Worm (Caenorhabditis elegans) whole organism, L1 larva: Measurements from ENCODE around the gene F21C10.9.

Experiments used
- C34B4.2 ChIP-seq: sonication (generic microtip); optimal IDR thresholded peaks from 2 replicates; lab custom pipeline; 2017; ENCODE audit warnings: mild to moderate bottlenecking, missing genetic modification characterization, missing compliant biosample characterization
- F16B12.6 ChIP-seq: fragments of 150-350 bp; optimal IDR thresholded peaks from 2 replicates; lab custom pipeline; 2014; ENCODE audit warnings: missing biosample characterization, missing genetic modification characterization
- aha-1 ChIP-seq: fragments of 150-350 bp; optimal IDR thresholded peaks from 2 replicates; lab custom pipeline; 2014; ENCODE audit warnings: missing biosample characterization, missing genetic modification characterization
- ama-1 ChIP-seq: fragments of 150-350 bp; optimal IDR thresholded peaks from 2 replicates; lab custom pipeline; 2014
- blmp-1 ChIP-seq: fragments of 150-350 bp; optimal IDR thresholded peaks from 2 replicates; lab custom pipeline; 2014; ENCODE audit warnings: missing biosample characterization, missing genetic modification characterization
- ces-1 ChIP-seq: fragments of 150-350 bp; optimal IDR thresholded peaks from 2 replicates; lab custom pipeline; 2014; ENCODE audit warnings: missing biosample characterization, missing genetic modification reagents, missing genetic modification characterization
- dpl-1 ChIP-seq, 3 experiments: fragments of 150-350 bp in 2 of 3; sonication (generic microtip) in 1 of 3; optimal IDR thresholded peaks; 2 replicates each; lab custom pipeline; 2014 to 2017; ENCODE audit warnings: missing biosample characterization in 3 of 3, missing genetic modification characterization in 3 of 3, missing genetic modification reagents in 3 of 3
- efl-3 ChIP-seq: fragments of 200-800 bp; sonication (Bioruptor generic); optimal IDR thresholded peaks from 2 replicates; lab custom pipeline; 2018; ENCODE audit warnings: mild to moderate bottlenecking, missing genetic modification characterization, missing compliant biosample characterization
- egl-27 ChIP-seq, 2 experiments: fragments of 150-350 bp in 1 of 2; sonication (generic microtip); optimal IDR thresholded peaks; 3 replicates each; lab custom pipeline; 2017 to 2018; ENCODE audit warnings: missing biosample characterization in 2 of 2, missing genetic modification characterization in 2 of 2, missing genetic modification reagents in 2 of 2
- elt-3 ChIP-seq, 6 experiments: fragments of 150-350 bp in 1 of 6; sonication (generic microtip); optimal IDR thresholded peaks; 2 replicates each; lab custom pipeline; 2017 to 2018; ENCODE audit warnings: missing biosample characterization in 6 of 6, missing genetic modification characterization in 6 of 6, inconsistent platforms in 1 of 6
- ets-5 ChIP-seq: fragments of 200-800 bp; sonication (Bioruptor generic); IDR thresholded peaks from 2 replicates; pipeline ENCODE4 v1.3.6; 2022; ENCODE audit warnings: missing genetic modification characterization, missing compliant biosample characterization
- fkh-10 ChIP-seq: sonication (generic microtip); optimal IDR thresholded peaks from 2 replicates; lab custom pipeline; 2017; ENCODE audit warnings: missing biosample characterization, missing genetic modification reagents, missing genetic modification characterization
- hlh-4 ChIP-seq: sonication (generic microtip); optimal IDR thresholded peaks from 2 replicates; lab custom pipeline; 2016; ENCODE audit warnings: mild to moderate bottlenecking, missing genetic modification characterization, missing compliant biosample characterization
- irx-1 ChIP-seq: sonication (generic microtip); optimal IDR thresholded peaks from 2 replicates; lab custom pipeline; 2016; ENCODE audit warnings: missing genetic modification characterization, missing compliant biosample characterization
- lin-35 ChIP-seq, 2 experiments: fragments of 150-350 bp; optimal IDR thresholded peaks; 2 replicates each; lab custom pipeline; 2014; ENCODE audit warnings: missing biosample characterization in 2 of 2, missing genetic modification characterization in 2 of 2, missing genetic modification reagents in 2 of 2
- lin-39 ChIP-seq: fragments of 150-350 bp; optimal IDR thresholded peaks from 2 replicates; lab custom pipeline; 2014; ENCODE audit warnings: missing biosample characterization, missing genetic modification reagents, missing genetic modification characterization
- lir-3 ChIP-seq: sonication (generic microtip); optimal IDR thresholded peaks from 2 replicates; lab custom pipeline; 2016; ENCODE audit warnings: mild to moderate bottlenecking, missing genetic modification characterization, moderate library complexity, missing compliant biosample characterization; ENCODE audit not compliant: poor library complexity
- mab-9 ChIP-seq: fragments of 200-800 bp; sonication (Bioruptor generic); IDR thresholded peaks from 2 replicates; pipeline ENCODE4 v1.3.6; 2022; ENCODE audit warnings: missing genetic modification reagents, missing genetic modification characterization, missing compliant biosample characterization
- mep-1 ChIP-seq: fragments of 150-350 bp; optimal IDR thresholded peaks from 2 replicates; lab custom pipeline; 2014; ENCODE audit warnings: missing biosample characterization, missing genetic modification characterization
- nhr-11 ChIP-seq: fragments of 150-350 bp; optimal IDR thresholded peaks from 2 replicates; lab custom pipeline; 2014; ENCODE audit warnings: missing biosample characterization, missing genetic modification characterization
- nhr-237 ChIP-seq: fragments of 150-350 bp; optimal IDR thresholded peaks from 2 replicates; lab custom pipeline; 2014; ENCODE audit warnings: missing biosample characterization, missing genetic modification characterization
- nhr-47 ChIP-seq: sonication (generic microtip); optimal IDR thresholded peaks from 2 replicates; lab custom pipeline; 2016; ENCODE audit warnings: mild to moderate bottlenecking, missing genetic modification characterization, moderate library complexity, missing compliant biosample characterization
- nhr-71 ChIP-seq: sonication (generic microtip); optimal IDR thresholded peaks from 2 replicates; lab custom pipeline; 2016; ENCODE audit warnings: mild to moderate bottlenecking, missing genetic modification characterization, moderate library complexity, missing compliant biosample characterization
- nhr-85 ChIP-seq: sonication (generic microtip); peaks from one replicate; lab custom pipeline; 2016; ENCODE audit warnings: missing genetic modification characterization, inconsistent platforms, missing compliant biosample characterization
- pax-3 ChIP-seq: fragments of 200-800 bp; sonication (Bioruptor generic); optimal IDR thresholded peaks from 2 replicates; lab custom pipeline; 2018; ENCODE audit warnings: mild to moderate bottlenecking, missing genetic modification characterization, moderate library complexity, missing compliant biosample characterization
- pqm-1 ChIP-seq: sonication (generic microtip); optimal IDR thresholded peaks from 3 replicates; lab custom pipeline; 2017; ENCODE audit warnings: missing biosample characterization, missing genetic modification characterization
- rnt-1 ChIP-seq: sonication (generic microtip); optimal IDR thresholded peaks from 2 replicates; lab custom pipeline; 2016; ENCODE audit warnings: mild to moderate bottlenecking, missing genetic modification characterization, moderate library complexity, missing compliant biosample characterization
- skn-1 ChIP-seq: fragments of 150-350 bp; optimal IDR thresholded peaks from 2 replicates; lab custom pipeline; 2014; ENCODE audit warnings: missing biosample characterization, missing genetic modification characterization
- snpc-4 ChIP-seq: fragments of 150-350 bp; optimal IDR thresholded peaks from 2 replicates; lab custom pipeline; 2014; ENCODE audit warnings: missing biosample characterization, missing genetic modification characterization
- snu-23 ChIP-seq: sonication (generic microtip); optimal IDR thresholded peaks from 2 replicates; lab custom pipeline; 2016; ENCODE audit warnings: missing genetic modification characterization, missing compliant biosample characterization
- swsn-7 ChIP-seq: sonication (generic microtip); optimal IDR thresholded peaks from 2 replicates; lab custom pipeline; 2016; ENCODE audit warnings: missing genetic modification characterization, missing compliant biosample characterization
- tbx-2 ChIP-seq: sonication (generic microtip); optimal IDR thresholded peaks from 2 replicates; lab custom pipeline; 2016; ENCODE audit warnings: missing genetic modification characterization, missing compliant biosample characterization
- tlp-1 ChIP-seq: fragments of 150-350 bp; optimal IDR thresholded peaks from 2 replicates; lab custom pipeline; 2014; ENCODE audit warnings: missing biosample characterization, missing genetic modification characterization
- unc-130 ChIP-seq: fragments of 150-350 bp; optimal IDR thresholded peaks from 2 replicates; lab custom pipeline; 2017; ENCODE audit warnings: missing biosample characterization, missing genetic modification characterization, inconsistent platforms
- unc-30 ChIP-seq: sonication (generic microtip); optimal IDR thresholded peaks from 2 replicates; lab custom pipeline; 2017; ENCODE audit warnings: missing biosample characterization, missing genetic modification characterization
- unc-86 ChIP-seq: sonication (generic microtip); optimal IDR thresholded peaks from 2 replicates; lab custom pipeline; 2016; ENCODE audit warnings: missing genetic modification characterization, missing compliant biosample characterization
- zag-1 ChIP-seq: fragments of 150-350 bp; optimal IDR thresholded peaks from 2 replicates; lab custom pipeline; 2014; ENCODE audit warnings: missing biosample characterization, missing genetic modification characterization

F21C10.9 gene

DNA sequence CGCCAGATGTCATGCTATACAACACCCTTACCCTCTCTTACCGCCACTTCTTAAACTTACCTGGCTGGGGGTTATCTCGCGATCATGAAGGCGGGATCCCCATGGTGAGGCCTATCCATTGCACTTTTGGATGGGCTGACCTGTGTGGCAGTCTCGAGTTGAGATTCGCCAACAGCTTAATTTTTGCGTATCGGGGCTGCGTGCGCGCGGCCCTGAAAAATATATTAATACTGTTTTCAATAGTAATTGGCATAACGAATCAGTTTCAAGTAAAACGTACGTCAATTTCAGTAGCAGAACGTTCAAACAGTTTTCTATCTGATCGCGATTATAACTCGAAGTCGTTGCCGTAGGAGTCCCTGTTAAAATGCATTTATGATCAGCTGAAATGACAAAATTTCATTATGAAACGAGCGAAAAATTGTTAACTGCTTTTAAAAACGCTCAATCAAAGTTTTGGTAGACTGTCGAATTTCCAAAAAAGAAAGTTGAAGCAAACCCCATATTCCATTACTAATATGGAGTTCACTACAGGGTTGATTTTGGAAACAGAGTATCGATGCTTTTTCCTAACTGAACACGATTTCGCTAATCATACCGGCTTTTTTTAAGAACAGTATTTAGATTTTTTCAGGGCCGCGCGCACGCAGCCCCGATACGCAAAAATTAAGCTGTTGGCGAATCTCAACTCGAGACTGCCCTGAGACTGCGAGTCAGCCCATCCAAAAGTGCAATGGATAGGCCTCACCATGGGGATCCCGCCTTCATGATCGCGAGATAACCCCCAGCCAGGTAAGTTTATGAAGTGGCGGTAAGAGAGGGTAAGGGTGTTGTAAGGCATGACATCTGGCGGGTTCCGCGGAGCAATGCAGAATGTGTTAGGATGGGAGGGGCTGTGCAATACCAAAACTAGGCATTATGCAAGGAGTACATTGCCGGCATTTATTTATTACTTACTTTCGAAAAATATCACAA, 7.4 kb downstream of the F21C10.9 start:
- TF ChIP-seq snpc-4: peak; percentile 40

DNA sequence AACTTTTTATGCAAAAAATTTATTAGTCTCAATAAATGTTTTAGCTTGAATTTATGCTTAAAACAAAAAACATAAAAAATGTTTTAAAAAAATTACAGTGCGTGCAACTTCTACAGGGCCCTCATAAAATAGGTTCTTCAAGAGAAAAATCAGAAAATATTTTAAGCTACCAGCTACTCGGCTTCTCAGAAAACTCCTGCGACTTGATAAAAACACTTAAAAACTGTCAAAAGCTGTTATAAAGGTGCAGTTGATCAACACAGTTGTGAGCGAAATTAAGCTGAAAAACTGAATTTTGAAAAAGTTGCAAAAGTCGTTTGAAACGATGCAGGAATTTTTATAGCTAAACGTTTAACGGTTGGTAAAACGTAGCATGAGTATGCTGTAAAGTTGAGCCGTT, 9.7 kb downstream of the F21C10.9 start:
- no peak for TF ChIP-seq nhr-47 (tag; lab: Kevin White, UChicago)
- no peak for TF ChIP-seq ces-1
- TF ChIP-seq tlp-1 (tag; lab: Kevin White, UChicago): no peak
- peak; percentile 76 for TF ChIP-seq ama-1 (lab: Kevin White, UChicago)
- no peak for TF ChIP-seq dpl-1 (GFP tag; optimal IDR thresholded peaks at IDR 0.05; lab: Kevin White, UChicago)
- TF ChIP-seq irx-1 (tag; lab: Kevin White, UChicago): no peak
- TF ChIP-seq F16B12.6 (tag; lab: Kevin White, UChicago): no peak
- TF ChIP-seq mab-9 (GFP tag; lab: Robert Waterston, UW): 0 out of 2 replicates have a peak, but pooled peaks have one; percentile 8
- TF ChIP-seq nhr-85 (tag; lab: Kevin White, UChicago): peak; percentile 20
- TF ChIP-seq, all 84 proteins: peak for 3

DNA sequence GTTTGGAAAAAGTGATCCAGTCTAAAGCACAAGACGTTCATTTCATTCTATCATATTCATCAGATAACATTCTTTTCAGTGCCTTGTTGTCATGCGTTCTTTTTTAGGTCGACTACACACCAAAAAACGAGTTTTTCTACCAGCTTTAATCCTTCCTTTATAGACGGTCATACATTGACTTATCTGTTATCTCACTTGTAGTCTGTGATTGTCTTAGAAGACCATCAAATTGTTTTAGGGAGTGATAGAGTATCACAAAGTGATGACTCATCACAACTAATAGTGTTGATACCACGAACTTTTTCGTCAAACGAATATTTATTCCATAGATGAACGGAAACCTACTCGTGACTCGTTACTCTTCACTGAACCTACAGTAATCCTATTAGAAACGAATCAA, 12.7 kb downstream of the F21C10.9 start:
- TF ChIP-seq pax-3 (no peak), C34B4.2 (tag; lab: Kevin White, UChicago) (no peak), fkh-10 (GFP tag; lab: Kevin White, UChicago) (no peak), unc-86 (tag; lab: Kevin White, UChicago) (no peak), zag-1 (tag; lab: Kevin White, UChicago) (no peak), blmp-1 (tag; lab: Kevin White, UChicago) (no peak), aha-1 (tag; lab: Kevin White, UChicago) (no peak), nhr-85 (tag; lab: Kevin White, UChicago) (peak; percentile 82), hlh-4 (no peak), nhr-11 (tag; lab: Kevin White, UChicago) (no peak), snpc-4 (no peak), skn-1 (tag; lab: Kevin White, UChicago) (no peak), rnt-1 (tag; lab: Kevin White, UChicago) (no peak), lin-39 (tag; lab: Kevin White, UChicago) (no peak), ets-5 (GFP tag; lab: Robert Waterston, UW) (no peak), mep-1 (tag; lab: Kevin White, UChicago) (peak; percentile 26), unc-30 (tag; lab: Kevin White, UChicago) (no peak), lir-3 (tag; lab: Kevin White, UChicago) (no peak), snu-23 (GFP tag; lab: Kevin White, UChicago) (no peak), pqm-1 (tag; lab: Kevin White, UChicago) (no peak), nhr-237 (no peak), efl-3 (no peak), egl-27 (tag; optimal IDR thresholded peaks at IDR 0.05; lab: Kevin White, UChicago) (no peak), swsn-7 (tag; lab: Kevin White, UChicago) (no peak), nhr-71 (tag; lab: Kevin White, UChicago) (no peak), tlp-1 (tag; lab: Kevin White, UChicago) (no peak), dpl-1 (GFP tag; optimal IDR thresholded peaks at IDR 0.05; lab: Kevin White, UChicago) (no peak), unc-130 (tag; lab: Kevin White, UChicago) (no peak), tbx-2 (tag; lab: Kevin White, UChicago) (no peak), elt-3 (tag; optimal IDR thresholded peaks at IDR 0.05; lab: Kevin White, UChicago) (peak in 2 of 6 experiments; percentile 24 to 28), lin-35 (GFP tag; optimal IDR thresholded peaks at IDR 0.05; lab: Kevin White, UChicago) (peak in 1 of 2 experiments; percentile 13)
